Fruit fly (Drosophila melanogaster): ENCODE measurements around the gene CG13856.

The CG13856 gene

dm6 chr3R:22447874-22448254 is 45.4 kb downstream of the CG13856 start, which contains the start of gene CG34376 (continued):
- TF ChIP-seq aop (GFP tag; IDR thresholded peaks at IDR 0.05) (peak; percentile 64; the same call in 1 of the 2 replicates), Antp (GFP tag; optimal IDR thresholded peaks at IDR 0.05) (peak; percentile 12), CG4707 (GFP tag; optimal IDR thresholded peaks at IDR 0.05) (peak; percentile 9), CG9727 (GFP tag; optimal IDR thresholded peaks at IDR 0.05) (peak; percentile 48), CG31388 (GFP tag; optimal IDR thresholded peaks at IDR 0.05) (no peak), Adf1 (GFP tag; IDR thresholded peaks at IDR 0.05) (peak; percentile 88), twi (tag; optimal IDR thresholded peaks at IDR 0.05) (no peak), CG2199 (GFP tag; IDR thresholded peaks at IDR 0.05) (0 out of 3 replicates have a peak, but pooled peaks have one; percentile 61), CG3847 (GFP tag; IDR thresholded peaks at IDR 0.05) (peak; percentile 38), cg (GFP tag; optimal IDR thresholded peaks at IDR 0.05) (no peak), oc (tag; optimal IDR thresholded peaks at IDR 0.05) (peak; percentile 21), CG8765 (GFP tag; IDR thresholded peaks at IDR 0.05) (no peak), mam (GFP tag; optimal IDR thresholded peaks at IDR 0.05) (peak; percentile 10), sd (tag; optimal IDR thresholded peaks at IDR 0.05) (peak; percentile 89), CG17802 (tag; optimal IDR thresholded peaks at IDR 0.05) (no peak), CG10959 (GFP tag; IDR thresholded peaks at IDR 0.05) (no peak), Scr (GFP tag; IDR thresholded peaks at IDR 0.05; ENCODE audit: partially characterized antibody) (no peak), E2f1 (GFP tag; IDR thresholded peaks at IDR 0.05) (no peak), eyg (GFP tag; optimal IDR thresholded peaks at IDR 0.05) (no peak), CG2129 (GFP tag; IDR thresholded peaks at IDR 0.05; ENCODE audit: partially characterized antibody) (no peak), CG33213 (GFP tag; optimal IDR thresholded peaks at IDR 0.05) (peak; percentile 36), Vsx1 (GFP tag; optimal IDR thresholded peaks at IDR 0.05) (peak; percentile 38), tio (GFP tag; optimal IDR thresholded peaks at IDR 0.05) (no peak), usp (GFP tag; optimal IDR thresholded peaks at IDR 0.05) (no peak), CTCF (GFP tag; optimal IDR thresholded peaks at IDR 0.05) (peak; percentile 29), CG9797 (GFP tag; optimal IDR thresholded peaks at IDR 0.05) (peak; percentile 79), CG12299 (tag; optimal IDR thresholded peaks at IDR 0.05) (no peak), Ravus (GFP tag; IDR thresholded peaks at IDR 0.05) (no peak), Ptx1 (GFP tag; IDR thresholded peaks at IDR 0.05) (peak; percentile 36; the same call in 1 of the 2 replicates), CG15269 (tag; optimal IDR thresholded peaks at IDR 0.05) (no peak), zf30C (GFP tag; optimal IDR thresholded peaks at IDR 0.05) (no peak), yki (optimal IDR thresholded peaks at IDR 0.05) (no peak), onecut (GFP tag; IDR thresholded peaks at IDR 0.05) (peak; percentile 50), ERR (GFP tag; optimal IDR thresholded peaks at IDR 0.05) (peak; percentile 31), corto (GFP tag; optimal IDR thresholded peaks at IDR 0.05) (no peak), ci (GFP tag; IDR thresholded peaks at IDR 0.05) (peak; percentile 77; the same call in 1 of the 3 replicates), slou (GFP tag; optimal IDR thresholded peaks at IDR 0.05) (no peak), slp2 (GFP tag; optimal IDR thresholded peaks at IDR 0.05) (peak; percentile 22), Xbp1 (GFP tag; optimal IDR thresholded peaks at IDR 0.05) (peak; percentile 16), CG6254 (GFP tag; optimal IDR thresholded peaks at IDR 0.05) (peak; percentile 17), CG31441 (GFP tag; IDR thresholded peaks at IDR 0.05) (peak; percentile 97), CG8924 (tag; optimal IDR thresholded peaks at IDR 0.05) (peak; percentile 65), dysf (GFP tag; IDR thresholded peaks at IDR 0.05) (peak; percentile 4; the same call in 1 of the 3 replicates), Mes4 (GFP tag; optimal IDR thresholded peaks at IDR 0.05) (no peak), sens (GFP tag) (peak; percentile 89), CG17568 (GFP tag; optimal IDR thresholded peaks at IDR 0.05) (no peak), sc (optimal IDR thresholded peaks at IDR 0.05) (no peak), sc (GFP tag; optimal IDR thresholded peaks at IDR 0.05) (no peak), CG7987 (GFP tag; optimal IDR thresholded peaks at IDR 0.05) (peak; percentile 49), CG6765 (GFP tag; optimal IDR thresholded peaks at IDR 0.05) (peak; percentile 28), Bteb2 (GFP tag; optimal IDR thresholded peaks at IDR 0.05) (no peak), hb (GFP tag; IDR thresholded peaks at IDR 0.05; ENCODE audit: partially characterized antibody) (no peak), nau (GFP tag; optimal IDR thresholded peaks at IDR 0.05) (peak; percentile 29)
